Fruit fly (Drosophila melanogaster): ENCODE data around the gene Jhbp3.

DNA sequence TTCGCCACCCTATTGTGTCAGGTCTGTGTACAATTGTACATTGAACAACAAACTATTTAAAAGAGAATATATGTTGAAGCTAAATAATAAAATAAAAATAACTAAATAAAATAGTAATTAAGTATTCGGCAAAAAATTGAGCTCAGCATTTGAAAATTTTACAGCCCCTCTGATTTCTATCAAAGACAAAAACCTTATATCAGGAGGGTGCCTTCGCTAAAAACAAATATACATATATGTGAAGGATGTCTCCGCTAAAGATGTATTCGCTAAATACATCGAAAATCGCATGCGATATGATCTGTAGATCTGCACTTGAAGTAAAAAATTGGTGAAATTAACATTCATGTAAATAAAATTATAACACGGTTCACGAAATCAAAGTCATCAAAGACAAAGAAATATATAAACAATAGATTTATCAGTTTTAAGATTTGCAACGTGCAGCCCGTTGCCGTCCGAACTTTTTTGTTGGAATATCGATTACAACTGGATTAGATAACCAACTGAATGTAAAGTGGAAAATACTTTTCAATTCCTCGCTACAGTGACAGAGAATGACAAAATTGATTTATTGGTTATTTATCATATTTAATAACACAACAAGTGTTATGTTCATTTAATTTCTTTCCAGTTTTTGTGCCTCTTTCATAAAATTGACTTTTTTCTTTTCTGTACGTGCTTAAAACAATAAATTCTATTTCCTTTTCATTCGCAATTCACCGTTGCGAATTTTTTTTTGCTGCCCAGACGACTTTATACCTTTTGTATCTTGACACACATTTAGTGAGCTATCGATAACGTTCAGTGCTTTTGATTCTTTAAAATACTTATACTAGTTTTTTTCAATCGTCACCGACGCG lies 49.1 kb downstream of the Jhbp3 start, which contains the start of gene Gnf1:
- TF ChIP-seq pan (optimal IDR thresholded peaks at IDR 0.05) (no peak), psq (optimal IDR thresholded peaks at IDR 0.05) (no peak), CG8478 (optimal IDR thresholded peaks at IDR 0.05) (no peak), Dll (optimal IDR thresholded peaks at IDR 0.05) (no peak)

Measured in whole organism.